In the genomic region with DNA sequence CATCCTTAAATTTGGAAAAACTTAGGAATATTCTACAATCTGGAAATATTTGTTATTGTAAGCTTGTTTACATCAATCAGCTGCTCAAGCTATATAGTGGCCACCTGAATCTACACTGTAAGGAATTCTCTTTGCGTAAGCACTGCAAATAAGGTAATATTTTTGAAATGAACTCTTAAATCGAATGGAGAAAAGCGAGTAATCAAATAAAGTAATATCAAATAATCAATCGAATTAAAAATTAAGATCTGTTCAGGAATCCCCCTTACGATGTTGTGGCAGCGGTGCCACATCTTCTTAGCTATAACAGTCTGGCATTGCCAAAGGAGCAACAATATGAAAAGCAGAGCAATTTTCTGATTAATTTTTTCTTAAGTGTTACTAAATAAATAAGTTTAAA, we compare ENCODE assay signal across 5 fruit fly cellular contexts.
TF ChIP-seq lines count a peak whose summit lies in the region.

A gene (minus strand): TSS at position 160 of the 400 bp plus-strand sequence.
A gene (plus strand): TSS at position 303 of the 400 bp plus-strand sequence.

- TF ChIP-seq CTCF in whole organism, embryonic (GFP tag; optimal IDR thresholded peaks at IDR 0.05; lab: Kevin White, UChicago): peak; percentile 66

TF ChIP-seq in whole organism, adult, 20 proteins besides CTCF, POLR2A, EP300 and RAD21 (continues in another document):
- peak; percentile 97 for TF ChIP-seq CG33017 (tag; optimal IDR thresholded peaks at IDR 0.05; lab: Kevin White, UChicago)
- peak; percentile 88 for TF ChIP-seq Mnt (GFP tag; optimal IDR thresholded peaks at IDR 0.05; lab: Kevin White, UChicago)
- TF ChIP-seq toe (GFP tag; optimal IDR thresholded peaks at IDR 0.05; lab: Kevin White, UChicago): peak; percentile 98
- TF ChIP-seq cnc (optimal IDR thresholded peaks at IDR 0.05; lab: Kevin White, UChicago): no peak
- TF ChIP-seq CG11617 (GFP tag; optimal IDR thresholded peaks at IDR 0.05; lab: Kevin White, UChicago): peak; percentile 97
- peak; percentile 97 for TF ChIP-seq Crg-1 (GFP tag; optimal IDR thresholded peaks at IDR 0.05; lab: Kevin White, UChicago)
- peak; percentile 95 for TF ChIP-seq Clk (GFP tag; optimal IDR thresholded peaks at IDR 0.05; lab: Kevin White, UChicago)
- no peak for TF ChIP-seq kay (GFP tag; lab: Kevin White, UChicago; ENCODE audit: borderline replicate concordance)
- TF ChIP-seq CG1620 (GFP tag; optimal IDR thresholded peaks at IDR 0.05; lab: Kevin White, UChicago): peak; percentile 99
- TF ChIP-seq CG7101 (tag; optimal IDR thresholded peaks at IDR 0.05; lab: Kevin White, UChicago): peak; percentile 98
- peak; percentile 98 for TF ChIP-seq CG12768 (GFP tag; optimal IDR thresholded peaks at IDR 0.05; lab: Kevin White, UChicago)
- peak; percentile 80 for TF ChIP-seq cic (GFP tag; optimal IDR thresholded peaks at IDR 0.05; lab: Kevin White, UChicago)
- TF ChIP-seq tj (GFP tag; optimal IDR thresholded peaks at IDR 0.05; lab: Kevin White, UChicago): peak; percentile 87
- TF ChIP-seq ovo (GFP tag; optimal IDR thresholded peaks at IDR 0.05; lab: Kevin White, UChicago): peak; percentile 87
- peak; percentile 97 for TF ChIP-seq CG5204 (GFP tag; optimal IDR thresholded peaks at IDR 0.05; lab: Kevin White, UChicago)
- peak; percentile 97 for TF ChIP-seq CG14711 (tag; optimal IDR thresholded peaks at IDR 0.05; lab: Kevin White, UChicago)
- TF ChIP-seq bab1 (GFP tag; optimal IDR thresholded peaks at IDR 0.05; lab: Kevin White, UChicago): peak; percentile 99

TF ChIP-seq in whole organism, embryonic, 481 proteins besides CTCF, POLR2A, EP300 and RAD21 (continues in another document):
- no peak for TF ChIP-seq vnd (GFP tag; IDR thresholded peaks at IDR 0.05; lab: Robert Waterston, UW; ENCODE audit: partially characterized antibody)
- peak; percentile 98 for TF ChIP-seq phol (tag; optimal IDR thresholded peaks at IDR 0.05; lab: Kevin White, UChicago)
- TF ChIP-seq pb (GFP tag; optimal IDR thresholded peaks at IDR 0.05; lab: Kevin White, UChicago): peak; percentile 97
- no peak for TF ChIP-seq CG6791 (GFP tag; IDR thresholded peaks at IDR 0.05; lab: Robert Waterston, UW; ENCODE audit: partially characterized antibody)
- peak; percentile 100 for TF ChIP-seq wek (GFP tag; optimal IDR thresholded peaks at IDR 0.05; lab: Kevin White, UChicago)
- peak; percentile 95 for TF ChIP-seq CG17912 (GFP tag; optimal IDR thresholded peaks at IDR 0.05; lab: Kevin White, UChicago)
- TF ChIP-seq MESR4 (GFP tag; optimal IDR thresholded peaks at IDR 0.05; lab: Kevin White, UChicago): peak; percentile 91
- peak; percentile 97 for TF ChIP-seq schlank (tag; optimal IDR thresholded peaks at IDR 0.05; lab: Kevin White, UChicago)
- peak; percentile 96 for TF ChIP-seq trem (tag; optimal IDR thresholded peaks at IDR 0.05; lab: Kevin White, UChicago)
- TF ChIP-seq crp (GFP tag; optimal IDR thresholded peaks at IDR 0.05; lab: Kevin White, UChicago): peak; percentile 87 to 96
- TF ChIP-seq CG15269 (tag; optimal IDR thresholded peaks at IDR 0.05; lab: Kevin White, UChicago): peak; percentile 98
- peak; percentile 99 for TF ChIP-seq tx (GFP tag; optimal IDR thresholded peaks at IDR 0.05; lab: Kevin White, UChicago)
- peak; percentile 99 for TF ChIP-seq Hsf (GFP tag; optimal IDR thresholded peaks at IDR 0.05; lab: Kevin White, UChicago)
- no peak for TF ChIP-seq knrl (GFP tag; IDR thresholded peaks at IDR 0.05; lab: Robert Waterston, UW; ENCODE audit: partially characterized antibody)
- peak; percentile 99 for TF ChIP-seq CG13624 (GFP tag; optimal IDR thresholded peaks at IDR 0.05; lab: Kevin White, UChicago)
- peak; percentile 98 for TF ChIP-seq zen (tag; optimal IDR thresholded peaks at IDR 0.05; lab: Kevin White, UChicago)
- peak; percentile 95 for TF ChIP-seq CG6254 (GFP tag; optimal IDR thresholded peaks at IDR 0.05; lab: Kevin White, UChicago)

TF ChIP-seq in whole organism, prepupa, 60 proteins besides CTCF, POLR2A, EP300 and RAD21 (continues in another document):
- TF ChIP-seq CG3032 (tag; optimal IDR thresholded peaks at IDR 0.05; lab: Kevin White, UChicago) (peak; percentile 99), CG6276 (GFP tag; optimal IDR thresholded peaks at IDR 0.05; lab: Kevin White, UChicago) (peak; percentile 96), Blimp-1 (GFP tag; optimal IDR thresholded peaks at IDR 0.05; lab: Kevin White, UChicago) (peak; percentile 89), CG11762 (GFP tag; optimal IDR thresholded peaks at IDR 0.05; lab: Kevin White, UChicago; ENCODE audit: insufficient read depth) (peak; percentile 98), CG11902 (GFP tag; optimal IDR thresholded peaks at IDR 0.05; lab: Kevin White, UChicago) (peak; percentile 99), Ets96B (tag; optimal IDR thresholded peaks at IDR 0.05; lab: Kevin White, UChicago) (peak; percentile 99), cyc (GFP tag; optimal IDR thresholded peaks at IDR 0.05; lab: Kevin White, UChicago) (peak; percentile 99), net (GFP tag; optimal IDR thresholded peaks at IDR 0.05; lab: Kevin White, UChicago) (peak; percentile 99), esn (GFP tag; optimal IDR thresholded peaks at IDR 0.05; lab: Kevin White, UChicago) (peak; percentile 99), CG6808 (GFP tag; optimal IDR thresholded peaks at IDR 0.05; lab: Kevin White, UChicago) (peak; percentile 92), CG4318 (GFP tag; optimal IDR thresholded peaks at IDR 0.05; lab: Kevin White, UChicago) (peak; percentile 99), fd85E (GFP tag; optimal IDR thresholded peaks at IDR 0.05; lab: Kevin White, UChicago) (peak; percentile 91), Eip78C (GFP tag; lab: Kevin White, UChicago) (peak; percentile 100), CG8319 (GFP tag; optimal IDR thresholded peaks at IDR 0.05; lab: Kevin White, UChicago) (peak; percentile 99), CG1621 (tag; optimal IDR thresholded peaks at IDR 0.05; lab: Kevin White, UChicago) (peak; percentile 98), Hr38 (GFP tag; optimal IDR thresholded peaks at IDR 0.05; lab: Kevin White, UChicago) (peak; percentile 96), lz (GFP tag; optimal IDR thresholded peaks at IDR 0.05; lab: Kevin White, UChicago) (peak; percentile 99), eg (GFP tag; IDR thresholded peaks at IDR 0.05; lab: Robert Waterston, UW) (peak; percentile 100)

TF ChIP-seq in whole organism, pupa, 21 proteins besides CTCF, POLR2A, EP300 and RAD21 (continues in another document):
- TF ChIP-seq Pif1A (GFP tag; optimal IDR thresholded peaks at IDR 0.05; lab: Kevin White, UChicago) (peak; percentile 98), EcR (GFP tag; optimal IDR thresholded peaks at IDR 0.05; lab: Kevin White, UChicago) (peak; percentile 51), CG10348 (GFP tag; IDR thresholded peaks at IDR 0.05; lab: Robert Waterston, UW) (peak; percentile 95), CG32121 (GFP tag; IDR thresholded peaks at IDR 0.05; lab: Robert Waterston, UW) (peak; percentile 99), gl (tag; optimal IDR thresholded peaks at IDR 0.05; lab: Kevin White, UChicago) (peak; percentile 96), CG4496 (GFP tag; IDR thresholded peaks at IDR 0.05; lab: Robert Waterston, UW) (peak; percentile 100), CG9948 (tag; optimal IDR thresholded peaks at IDR 0.05; lab: Kevin White, UChicago) (peak; percentile 99), rn (GFP tag; IDR thresholded peaks at IDR 0.05; lab: Robert Waterston, UW) (peak; percentile 99), CG8159 (tag; optimal IDR thresholded peaks at IDR 0.05; lab: Kevin White, UChicago) (peak; percentile 98), Pif1B (GFP tag; optimal IDR thresholded peaks at IDR 0.05; lab: Kevin White, UChicago) (peak; percentile 98), Snoo (tag; optimal IDR thresholded peaks at IDR 0.05; lab: Kevin White, UChicago) (peak; percentile 98), D1 (tag; optimal IDR thresholded peaks at IDR 0.05; lab: Kevin White, UChicago) (no peak), CG15710 (tag; optimal IDR thresholded peaks at IDR 0.05; lab: Kevin White, UChicago) (peak; percentile 98), CG14655 (GFP tag; optimal IDR thresholded peaks at IDR 0.05; lab: Kevin White, UChicago) (peak; percentile 98), CG8301 (tag; optimal IDR thresholded peaks at IDR 0.05; lab: Kevin White, UChicago) (peak; percentile 99), CG34367 (tag; optimal IDR thresholded peaks at IDR 0.05; lab: Kevin White, UChicago) (peak; percentile 99), Ets98B (GFP tag; IDR thresholded peaks at IDR 0.05; lab: Robert Waterston, UW) (peak; percentile 99), CG12605 (GFP tag; IDR thresholded peaks at IDR 0.05; lab: Robert Waterston, UW) (peak; percentile 99), fd96Ca (GFP tag; IDR thresholded peaks at IDR 0.05; lab: Robert Waterston, UW) (peak; percentile 99)

TF ChIP-seq in whole organism, wandering third instar larva, 38 proteins besides CTCF, POLR2A, EP300 and RAD21 (continues in another document):
- TF ChIP-seq dl (GFP tag; optimal IDR thresholded peaks at IDR 0.05; lab: Kevin White, UChicago; ENCODE audit: insufficient read depth in 1 of 2, partially characterized antibody in 2 of 2): no peak
- TF ChIP-seq foxo (GFP tag; optimal IDR thresholded peaks at IDR 0.05; lab: Kevin White, UChicago): peak; percentile 95 to 99
- peak; percentile 99 for TF ChIP-seq h (GFP tag; optimal IDR thresholded peaks at IDR 0.05; lab: Kevin White, UChicago)
- peak; percentile 99 for TF ChIP-seq Hr83 (GFP tag; optimal IDR thresholded peaks at IDR 0.05; lab: Kevin White, UChicago; ENCODE audit: poor library complexity, severe bottlenecking)
- TF ChIP-seq GATAd (GFP tag; optimal IDR thresholded peaks at IDR 0.05; lab: Kevin White, UChicago): peak; percentile 97
- TF ChIP-seq jim (GFP tag; optimal IDR thresholded peaks at IDR 0.05; lab: Kevin White, UChicago): no peak
- peak; percentile 97 for TF ChIP-seq CG32264 (GFP tag; optimal IDR thresholded peaks at IDR 0.05; lab: Kevin White, UChicago)
- TF ChIP-seq Abd-B (GFP tag; optimal IDR thresholded peaks at IDR 0.05; lab: Kevin White, UChicago): no peak
- peak; percentile 97 for TF ChIP-seq dmrt93B (GFP tag; optimal IDR thresholded peaks at IDR 0.05; lab: Kevin White, UChicago)
- TF ChIP-seq sage (GFP tag; optimal IDR thresholded peaks at IDR 0.05; lab: Kevin White, UChicago): peak; percentile 97
- TF ChIP-seq Hr78 (GFP tag; optimal IDR thresholded peaks at IDR 0.05; lab: Kevin White, UChicago): no peak
- no peak for TF ChIP-seq tai (GFP tag; optimal IDR thresholded peaks at IDR 0.05; lab: Kevin White, UChicago)
- peak; percentile 99 for TF ChIP-seq fru (GFP tag; optimal IDR thresholded peaks at IDR 0.05; lab: Kevin White, UChicago)
- TF ChIP-seq Mio (GFP tag; optimal IDR thresholded peaks at IDR 0.05; lab: Kevin White, UChicago): peak; percentile 94
- no peak for TF ChIP-seq Myc (optimal IDR thresholded peaks at IDR 0.05; lab: Kevin White, UChicago)
- peak; percentile 98 for TF ChIP-seq Jra (GFP tag; optimal IDR thresholded peaks at IDR 0.05; lab: Kevin White, UChicago)
- no peak for TF ChIP-seq Vsx2 (GFP tag; optimal IDR thresholded peaks at IDR 0.05; lab: Kevin White, UChicago; ENCODE audit: partially characterized antibody)
- peak; percentile 97 for TF ChIP-seq psq (GFP tag; optimal IDR thresholded peaks at IDR 0.05; lab: Kevin White, UChicago)
- no peak for TF ChIP-seq lola (GFP tag; optimal IDR thresholded peaks at IDR 0.05; lab: Kevin White, UChicago)
- TF ChIP-seq HLH106 (tag; optimal IDR thresholded peaks at IDR 0.05; lab: Kevin White, UChicago): peak; percentile 98
- TF ChIP-seq br (GFP tag; optimal IDR thresholded peaks at IDR 0.05; lab: Kevin White, UChicago): peak; percentile 98
